Worm (Caenorhabditis elegans) whole organism, L3 larva: Measurements from ENCODE around the gene fbxb-103.

Experiments
- R02D3.7 ChIP-seq: fragments of 150-350 bp; optimal IDR thresholded peaks from 2 replicates; lab custom pipeline; 2014; ENCODE audit warnings: missing biosample characterization, missing genetic modification characterization
- ZK546.5 ChIP-seq: sonication (generic microtip); optimal IDR thresholded peaks from 2 replicates; lab custom pipeline; 2017; ENCODE audit warnings: missing biosample characterization, missing genetic modification characterization
- aly-2 ChIP-seq: fragments of 150-350 bp; optimal IDR thresholded peaks from 2 replicates; lab custom pipeline; 2014; ENCODE audit warnings: missing biosample characterization, missing genetic modification characterization
- ama-1 ChIP-seq: fragments of 150-350 bp; optimal IDR thresholded peaks from 2 replicates; lab custom pipeline; 2018
- ceh-16 ChIP-seq: sonication (generic microtip); optimal IDR thresholded peaks from 2 replicates; lab custom pipeline; 2017; ENCODE audit warnings: missing biosample characterization, missing genetic modification characterization
- ceh-82 ChIP-seq: fragments of 150-350 bp; optimal IDR thresholded peaks from 2 replicates; lab custom pipeline; 2014; ENCODE audit warnings: missing biosample characterization, missing genetic modification characterization
- daf-12 ChIP-seq: fragments of 150-350 bp; optimal IDR thresholded peaks from 2 replicates; lab custom pipeline; 2014; ENCODE audit warnings: missing biosample characterization, missing genetic modification reagents, missing genetic modification characterization
- egl-27 ChIP-seq: sonication (generic microtip); optimal IDR thresholded peaks from 4 replicates; lab custom pipeline; 2017; ENCODE audit warnings: missing biosample characterization, missing genetic modification reagents, missing genetic modification characterization
- egl-5 ChIP-seq: fragments of 150-350 bp; optimal IDR thresholded peaks from 2 replicates; lab custom pipeline; 2017; ENCODE audit warnings: missing biosample characterization, missing genetic modification reagents, missing genetic modification characterization, inconsistent platforms
- elt-1 ChIP-seq: fragments of 150-350 bp; optimal IDR thresholded peaks from 2 replicates; lab custom pipeline; 2014; ENCODE audit warnings: missing biosample characterization, missing genetic modification characterization
- eor-1 ChIP-seq, 2 experiments: fragments of 150-350 bp; optimal IDR thresholded peaks; 2 replicates each; lab custom pipeline; 2014 to 2018; ENCODE audit warnings: missing biosample characterization in 2 of 2, missing genetic modification characterization in 2 of 2
- fos-1 ChIP-seq: fragments of 150-350 bp; optimal IDR thresholded peaks from 2 replicates; lab custom pipeline; 2014; ENCODE audit warnings: missing biosample characterization, missing genetic modification characterization
- hmg-11 ChIP-seq: sonication (generic microtip); optimal IDR thresholded peaks from 2 replicates; lab custom pipeline; 2016; ENCODE audit warnings: missing genetic modification characterization, missing compliant biosample characterization
- jun-1 ChIP-seq: fragments of 150-350 bp; optimal IDR thresholded peaks from 2 replicates; lab custom pipeline; 2014; ENCODE audit warnings: missing biosample characterization, missing genetic modification reagents, missing genetic modification characterization
- lin-39 ChIP-seq: fragments of 150-350 bp; optimal IDR thresholded peaks from 2 replicates; lab custom pipeline; 2018; ENCODE audit warnings: missing biosample characterization, missing genetic modification reagents, missing genetic modification characterization
- lsy-12 ChIP-seq: sonication (generic microtip); optimal IDR thresholded peaks from 2 replicates; lab custom pipeline; 2016; ENCODE audit warnings: mild to moderate bottlenecking, missing genetic modification characterization, missing compliant biosample characterization
- mdl-1 ChIP-seq: fragments of 150-350 bp; optimal IDR thresholded peaks from 2 replicates; lab custom pipeline; 2014; ENCODE audit warnings: missing biosample characterization, missing genetic modification characterization
- mml-1 ChIP-seq: fragments of 150-350 bp; sonication (generic microtip); optimal IDR thresholded peaks from 3 replicates; lab custom pipeline; 2014; ENCODE audit warnings: missing biosample characterization, missing genetic modification characterization
- nfya-1 ChIP-seq: sonication (generic microtip); optimal IDR thresholded peaks from 2 replicates; lab custom pipeline; 2017; ENCODE audit warnings: missing genetic modification characterization, mild to moderate bottlenecking, missing compliant biosample characterization, antibody characterized with exemption, moderate library complexity; ENCODE audit not compliant: insufficient read depth
- nhr-12 ChIP-seq: fragments of 150-350 bp; optimal IDR thresholded peaks from 2 replicates; lab custom pipeline; 2014; ENCODE audit warnings: missing biosample characterization, missing genetic modification characterization
- nhr-23 ChIP-seq: fragments of 150-350 bp; optimal IDR thresholded peaks from 2 replicates; lab custom pipeline; 2014; ENCODE audit warnings: missing biosample characterization, missing genetic modification reagents, missing genetic modification characterization
- nhr-25 ChIP-seq: sonication (generic microtip); optimal IDR thresholded peaks from 2 replicates; lab custom pipeline; 2017; ENCODE audit warnings: missing biosample characterization, missing genetic modification characterization
- nhr-43 ChIP-seq: sonication (generic microtip); optimal IDR thresholded peaks from 2 replicates; lab custom pipeline; 2016; ENCODE audit warnings: mild to moderate bottlenecking, missing genetic modification characterization, missing compliant biosample characterization; ENCODE audit not compliant: poor library complexity, severe bottlenecking
- nhr-67 ChIP-seq: fragments of 150-350 bp; optimal IDR thresholded peaks from 2 replicates; lab custom pipeline; 2014; ENCODE audit warnings: missing biosample characterization, missing genetic modification characterization
- pha-4 ChIP-seq: fragments of 150-350 bp; optimal IDR thresholded peaks from 2 replicates; lab custom pipeline; 2014; ENCODE audit warnings: missing biosample characterization, missing genetic modification reagents, missing genetic modification characterization
- pqm-1 ChIP-seq: fragments of 150-350 bp; optimal IDR thresholded peaks from 2 replicates; lab custom pipeline; 2017; ENCODE audit warnings: missing biosample characterization, missing genetic modification characterization, inconsistent platforms
- sea-2 ChIP-seq: fragments of 150-350 bp; sonication (generic microtip); optimal IDR thresholded peaks from 4 replicates; lab custom pipeline; 2014; ENCODE audit warnings: missing biosample characterization, missing genetic modification reagents, missing genetic modification characterization
- snpc-4 ChIP-seq: fragments of 150-350 bp; optimal IDR thresholded peaks from 2 replicates; lab custom pipeline; 2014; ENCODE audit warnings: missing biosample characterization, missing genetic modification characterization
- tbx-2 ChIP-seq: sonication (generic microtip); optimal IDR thresholded peaks from 2 replicates; lab custom pipeline; 2016; ENCODE audit warnings: mild to moderate bottlenecking, missing genetic modification characterization, missing compliant biosample characterization
- unc-39 ChIP-seq: sonication (generic microtip); optimal IDR thresholded peaks from 4 replicates; lab custom pipeline; 2017; ENCODE audit warnings: missing biosample characterization, missing genetic modification characterization
- unc-62 ChIP-seq: fragments of 150-350 bp; sonication (generic microtip); optimal IDR thresholded peaks from 4 replicates; lab custom pipeline; 2014; ENCODE audit warnings: missing biosample characterization, missing genetic modification reagents, missing genetic modification characterization
- ztf-11 ChIP-seq: fragments of 150-350 bp; optimal IDR thresholded peaks from 2 replicates; lab custom pipeline; 2014; ENCODE audit warnings: missing biosample characterization, missing genetic modification characterization
- ztf-4 ChIP-seq: fragments of 150-350 bp; optimal IDR thresholded peaks from 2 replicates; lab custom pipeline; 2014; ENCODE audit warnings: missing biosample characterization, missing genetic modification characterization

The fbxb-103 gene

DNA sequence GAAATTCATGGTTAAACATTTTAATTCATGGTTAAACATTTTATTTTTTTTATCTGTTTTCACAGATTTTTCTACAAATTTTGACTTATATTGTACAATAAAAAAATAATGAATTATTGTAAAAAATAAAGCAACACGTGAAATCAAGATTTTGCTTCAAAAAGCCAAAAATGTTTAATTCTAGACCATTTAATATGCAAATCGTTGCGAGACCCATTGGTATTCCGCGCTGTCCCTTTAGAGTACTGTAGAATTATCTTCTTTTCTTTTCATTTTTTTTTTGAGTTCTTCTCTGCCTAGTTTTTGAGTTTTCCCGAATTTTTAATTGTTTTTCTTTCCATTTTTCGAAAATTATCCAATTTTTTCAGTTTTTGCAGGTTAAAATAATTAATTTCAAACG lies 27.1 kb downstream of the fbxb-103 start, which contains the start of gene Y14H12B.1:
Gene Y14H12B.1 (plus strand): TSS at position 363 of the 400 bp plus-strand sequence.
- TF ChIP-seq nhr-12 (tag; lab: Kevin White, UChicago) (no peak), daf-12 (no peak), ceh-82 (no peak), R02D3.7 (no peak), jun-1 (tag; lab: Kevin White, UChicago) (no peak), ZK546.5 (tag; lab: Kevin White, UChicago) (no peak), tbx-2 (tag; lab: Kevin White, UChicago) (no peak), eor-1 (tag; optimal IDR thresholded peaks at IDR 0.05; lab: Kevin White, UChicago) (no peak), mml-1 (tag; lab: Kevin White, UChicago) (no peak), snpc-4 (no peak), pha-4 (tag; lab: Kevin White, UChicago) (no peak)

DNA sequence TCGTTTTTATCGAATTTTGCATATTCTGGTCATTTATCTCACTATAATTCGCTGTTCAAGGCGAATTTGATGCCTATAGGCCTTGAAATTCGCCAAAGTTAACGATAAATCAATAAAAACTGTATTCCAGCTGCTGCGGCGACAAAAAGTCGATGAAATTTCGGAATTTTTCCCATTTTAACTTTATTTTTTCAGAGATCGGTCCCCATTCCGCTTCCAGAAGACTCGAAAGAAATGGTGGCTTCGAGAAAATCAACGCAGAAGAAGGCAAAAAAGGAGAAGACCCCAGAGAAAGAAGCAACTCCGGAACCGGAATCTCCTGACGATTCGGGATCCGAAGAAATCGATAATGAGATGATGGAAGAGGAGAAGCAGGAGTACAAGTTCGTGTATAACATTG lies 28.2 kb downstream of the fbxb-103 start:
- TF ChIP-seq ama-1 (no peak), nfya-1 (tag; lab: Kevin White, UChicago) (no peak), mdl-1 (tag; lab: Kevin White, UChicago) (no peak), egl-5 (tag; lab: Kevin White, UChicago) (no peak), unc-39 (tag; lab: Kevin White, UChicago) (no peak), nhr-12 (tag; lab: Kevin White, UChicago) (no peak), ztf-11 (tag; lab: Kevin White, UChicago) (no peak), pqm-1 (tag; lab: Kevin White, UChicago) (no peak), nhr-67 (tag; lab: Kevin White, UChicago) (no peak), tbx-2 (tag; lab: Kevin White, UChicago) (no peak), unc-62 (GFP tag; lab: Kevin White, UChicago) (no peak)

DNA sequence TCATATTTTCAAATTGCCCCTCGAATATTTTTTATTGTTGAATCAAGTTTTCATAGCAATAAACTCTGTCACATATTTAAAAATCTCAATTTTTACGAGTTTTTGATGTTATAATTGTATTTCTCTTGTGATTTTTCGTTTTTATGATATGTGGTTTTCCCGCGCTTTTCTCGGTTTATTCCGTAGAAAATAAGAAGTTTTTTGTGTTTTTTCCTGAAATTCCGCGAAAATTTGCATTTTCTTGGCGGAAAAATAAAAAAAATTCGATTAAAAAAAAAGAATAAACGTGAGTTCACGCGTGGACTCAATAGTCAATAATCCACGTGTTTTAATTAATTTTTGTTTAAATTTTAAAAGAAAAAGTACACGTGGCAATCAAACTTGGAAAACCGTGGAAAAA lies 29.1 kb downstream of the fbxb-103 start:
- TF ChIP-seq ztf-4 (tag; lab: Kevin White, UChicago) (no peak), fos-1 (no peak), egl-27 (tag; lab: Kevin White, UChicago) (no peak), nhr-12 (tag; lab: Kevin White, UChicago) (no peak), aly-2 (tag; lab: Kevin White, UChicago) (no peak), R02D3.7 (no peak)

DNA sequence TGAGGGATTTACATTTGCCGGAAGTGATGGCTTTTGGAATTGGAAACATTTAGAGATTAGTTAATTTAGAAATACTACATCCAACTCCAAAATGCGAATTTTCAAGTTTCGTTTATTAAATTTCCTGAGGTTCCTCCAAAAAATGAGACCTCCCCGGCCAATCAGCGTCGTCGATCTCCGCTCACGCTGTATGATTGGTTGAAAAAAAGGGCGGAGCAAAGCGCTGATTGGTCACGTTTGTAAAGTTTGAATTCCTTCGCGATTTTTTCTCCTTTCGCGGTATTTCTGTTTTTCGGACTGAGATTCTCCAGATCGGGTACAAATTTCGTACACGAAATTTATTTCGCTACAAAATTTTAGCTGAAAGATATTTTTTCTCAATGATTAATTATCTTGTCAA lies 40.5 kb downstream of the fbxb-103 start:
- TF ChIP-seq sea-2 (no peak), nfya-1 (tag; lab: Kevin White, UChicago) (peak; percentile 83)

DNA sequence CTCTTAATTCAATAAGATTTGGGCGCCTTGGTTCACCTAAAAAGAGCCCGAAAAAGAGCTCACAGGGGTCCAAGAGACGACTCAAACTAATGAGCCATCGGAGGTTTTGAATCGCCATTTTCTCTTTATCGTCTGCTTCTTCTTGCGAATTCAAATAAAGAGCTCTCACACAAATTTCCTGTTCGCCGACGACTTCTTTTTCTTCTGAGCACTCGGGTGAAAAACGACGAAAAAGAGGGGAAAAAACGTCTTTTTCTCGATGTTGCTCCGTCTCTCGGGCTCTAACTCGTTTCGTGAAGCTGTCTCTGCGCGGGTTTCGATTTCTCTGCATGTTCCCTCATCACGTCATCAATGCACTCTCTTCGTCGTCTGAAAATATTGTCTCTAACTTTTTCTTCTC lies 41.6 kb downstream of the fbxb-103 start:
- TF ChIP-seq unc-39 (tag; lab: Kevin White, UChicago) (no peak), egl-5 (tag; lab: Kevin White, UChicago) (no peak), nfya-1 (tag; lab: Kevin White, UChicago) (peak; percentile 35), hmg-11 (peak; percentile 15), ZK546.5 (tag; lab: Kevin White, UChicago) (no peak), ceh-16 (tag; lab: Kevin White, UChicago) (no peak), fos-1 (no peak), nhr-43 (no peak), lsy-12 (tag; lab: Kevin White, UChicago) (no peak), lin-39 (tag; lab: Kevin White, UChicago) (peak; percentile 28)

DNA sequence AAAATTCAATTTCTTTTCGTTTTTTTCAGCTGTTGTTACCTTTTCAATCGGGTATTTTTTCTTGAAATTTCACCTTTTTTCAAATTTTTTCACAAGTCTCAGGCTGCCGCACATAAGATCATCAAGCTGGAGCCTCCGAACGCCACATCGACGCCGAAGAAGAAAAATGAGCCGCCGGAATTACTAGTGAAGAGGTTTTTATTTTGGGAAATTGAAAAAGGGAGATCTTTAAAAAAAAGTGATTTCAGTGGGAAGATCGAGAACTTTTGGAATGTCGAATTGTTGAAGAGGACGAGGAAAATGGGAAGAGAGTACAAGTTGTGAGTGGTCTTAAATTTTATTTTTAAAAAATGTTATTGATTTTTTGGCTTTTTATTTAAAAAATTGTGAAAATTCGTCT lies 43.1 kb downstream of the fbxb-103 start, which contains the start of gene sea-2:
Gene sea-2 (plus strand): TSS at position 301 of the 400 bp plus-strand sequence.
- TF ChIP-seq mml-1 (tag; lab: Kevin White, UChicago) = no peak
- TF ChIP-seq ZK546.5 (tag; lab: Kevin White, UChicago) = no peak

DNA sequence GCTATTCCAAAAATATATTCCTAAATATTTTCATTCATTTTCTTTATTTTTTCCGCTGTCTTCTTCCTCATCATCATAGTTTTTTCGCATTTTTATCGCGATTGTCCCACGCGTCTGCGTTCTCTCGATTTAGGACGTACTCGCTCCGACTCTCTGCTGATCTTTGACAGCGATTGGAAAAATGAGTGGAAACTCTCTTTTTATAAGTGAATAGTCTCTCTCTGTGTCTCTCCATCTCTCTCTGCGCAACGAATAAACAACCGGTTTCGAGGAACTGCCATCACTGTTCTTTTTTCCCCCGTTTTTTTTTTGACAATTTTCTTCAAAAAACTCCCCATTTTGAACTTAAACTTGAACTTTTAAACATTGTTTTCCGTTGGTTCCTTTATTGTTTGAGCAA lies 44.4 kb downstream of the fbxb-103 start:
- TF ChIP-seq nfya-1 (tag; lab: Kevin White, UChicago) = peak; percentile 40
- peak; percentile 72 for TF ChIP-seq pha-4 (tag; lab: Kevin White, UChicago)
- no peak for TF ChIP-seq daf-12
- peak; percentile 62 for TF ChIP-seq nhr-23
- peak; percentile 54 for TF ChIP-seq nhr-25 (tag; lab: Kevin White, UChicago)
- no peak for TF ChIP-seq ZK546.5 (tag; lab: Kevin White, UChicago)
- TF ChIP-seq unc-39 (tag; lab: Kevin White, UChicago) = no peak
- peak; percentile 55 for TF ChIP-seq elt-1 (tag; lab: Kevin White, UChicago)
- TF ChIP-seq, all 47 proteins: peak for 5
